Worm (Caenorhabditis elegans): Measurements from ENCODE around the gene ggtb-1.

DNA sequence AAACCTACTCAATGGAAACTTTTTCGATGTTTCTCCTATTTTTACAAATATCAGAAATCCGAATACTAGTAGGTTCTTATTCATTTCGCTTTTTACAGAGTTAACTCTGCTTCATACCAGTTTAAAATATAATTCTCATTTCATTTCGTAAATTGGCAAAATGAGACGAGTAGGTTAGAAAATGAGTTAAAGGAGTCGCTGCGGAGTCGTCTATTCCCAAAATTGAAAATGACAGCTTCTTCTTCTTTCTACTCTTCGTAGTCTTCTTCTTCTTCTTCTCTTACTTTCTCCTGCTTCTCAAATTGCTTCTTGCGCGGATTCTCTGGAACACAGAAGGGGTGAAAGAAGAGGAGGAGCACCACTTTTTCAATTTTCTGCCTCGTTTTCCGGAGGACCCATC is 11.2 kb downstream of the ggtb-1 start, which contains the start of gene glr-2:
- no peak for TF ChIP-seq pha-4 (tag; optimal IDR thresholded peaks at IDR 0.05)
- no peak for TF ChIP-seq nhr-237 (tag; optimal IDR thresholded peaks at IDR 0.05)
- no peak for TF ChIP-seq unc-62 (GFP tag; optimal IDR thresholded peaks at IDR 0.05)
- TF ChIP-seq ama-1 (optimal IDR thresholded peaks at IDR 0.05) = no peak
- TF ChIP-seq mml-1 (tag; optimal IDR thresholded peaks at IDR 0.05) = no peak

Measured in whole organism, L3 larva.